Worm (Caenorhabditis elegans) whole organism, mixed stage, embryonic: ENCODE data around the gene F46E10.18.

Source experiments
- elt-1 ChIP-seq: sonication (generic microtip); optimal IDR thresholded peaks from 2 replicates; lab custom pipeline; 2017; ENCODE audit warnings: missing genetic modification characterization, mild to moderate bottlenecking, missing compliant biosample characterization, antibody characterized with exemption, moderate library complexity, borderline replicate concordance; ENCODE audit not compliant: insufficient read depth
- elt-3 ChIP-seq: fragments of 150-350 bp; optimal IDR thresholded peaks from 2 replicates; lab custom pipeline; 2014; ENCODE audit warnings: missing biosample characterization, missing genetic modification characterization
- flh-1 ChIP-seq: fragments of 200-800 bp; sonication (Bioruptor generic); optimal IDR thresholded peaks from 2 replicates; lab custom pipeline; 2018; ENCODE audit warnings: mild to moderate bottlenecking, missing genetic modification characterization, moderate library complexity, missing compliant biosample characterization
- lin-13 ChIP-seq: fragments of 150-350 bp; optimal IDR thresholded peaks from 2 replicates; lab custom pipeline; 2014; ENCODE audit warnings: missing biosample characterization, missing genetic modification characterization
- lsy-2 ChIP-seq: fragments of 150-350 bp; optimal IDR thresholded peaks from 2 replicates; lab custom pipeline; 2014; ENCODE audit warnings: missing biosample characterization, missing genetic modification characterization
- mep-1 ChIP-seq: fragments of 150-350 bp; optimal IDR thresholded peaks from 2 replicates; lab custom pipeline; 2017; ENCODE audit warnings: missing biosample characterization, missing genetic modification reagents, missing genetic modification characterization, inconsistent platforms
- nhr-12 ChIP-seq: fragments of 150-350 bp; optimal IDR thresholded peaks from 2 replicates; lab custom pipeline; 2014; ENCODE audit warnings: missing biosample characterization, missing genetic modification characterization
- nhr-28 ChIP-seq: fragments of 150-350 bp; optimal IDR thresholded peaks from 2 replicates; lab custom pipeline; 2014; ENCODE audit warnings: missing biosample characterization, missing genetic modification characterization
- pha-4 ChIP-seq: fragments of 150-350 bp; optimal IDR thresholded peaks from 2 replicates; lab custom pipeline; 2018; ENCODE audit warnings: missing biosample characterization, missing genetic modification reagents, missing genetic modification characterization
- snpc-4 ChIP-seq: fragments of 150-350 bp; optimal IDR thresholded peaks from 2 replicates; lab custom pipeline; 2014; ENCODE audit warnings: missing biosample characterization, missing genetic modification characterization
- sptf-1 ChIP-seq: sonication (generic microtip); optimal IDR thresholded peaks from 2 replicates; lab custom pipeline; 2017; ENCODE audit warnings: mild to moderate bottlenecking, missing genetic modification characterization, moderate library complexity, missing compliant biosample characterization
- unc-62 ChIP-seq: fragments of 150-350 bp; optimal IDR thresholded peaks from 2 replicates; lab custom pipeline; 2014; ENCODE audit warnings: missing biosample characterization, missing genetic modification reagents, missing genetic modification characterization
- zip-8 ChIP-seq: fragments of 150-350 bp; optimal IDR thresholded peaks from 2 replicates; lab custom pipeline; 2014; ENCODE audit warnings: missing biosample characterization, missing genetic modification characterization
- ztf-11 ChIP-seq: fragments of 150-350 bp; optimal IDR thresholded peaks from 2 replicates; lab custom pipeline; 2014; ENCODE audit warnings: missing biosample characterization, missing genetic modification characterization

ce11 chrV:6488849-6489248 lies 32.0 kb upstream of the F46E10.18 start, which contains the start of gene lec-10:
- no peak for TF ChIP-seq nhr-28
- TF ChIP-seq unc-62 (GFP tag; lab: Kevin White, UChicago): no peak
- TF ChIP-seq mep-1 (tag; lab: Kevin White, UChicago): no peak
- no peak for TF ChIP-seq ztf-11 (tag; lab: Kevin White, UChicago)
- no peak for TF ChIP-seq zip-8 (tag; lab: Kevin White, UChicago)
- no peak for TF ChIP-seq snpc-4 (tag; lab: Kevin White, UChicago)
- TF ChIP-seq lsy-2 (tag; lab: Kevin White, UChicago): no peak
- TF ChIP-seq elt-1 (tag; lab: Kevin White, UChicago): no peak
- no peak for TF ChIP-seq nhr-12
- no peak for TF ChIP-seq lin-13
- TF ChIP-seq sptf-1 (tag; lab: Kevin White, UChicago): no peak
- no peak for TF ChIP-seq pha-4
- TF ChIP-seq flh-1 (GFP tag; lab: Kevin White, UChicago): no peak
- no peak for TF ChIP-seq elt-3 (tag; lab: Kevin White, UChicago)
